Worm (Caenorhabditis elegans) whole organism, L1 larva: Measurements from ENCODE around the gene K11H3.5.

Source experiments
- aha-1 ChIP-seq: fragments of 150-350 bp; optimal IDR thresholded peaks from 2 replicates; lab custom pipeline; 2014; ENCODE audit warnings: missing biosample characterization, missing genetic modification characterization
- aly-2 ChIP-seq: fragments of 150-350 bp; optimal IDR thresholded peaks from 2 replicates; lab custom pipeline; 2014; ENCODE audit warnings: missing biosample characterization, missing genetic modification characterization
- ceh-63 ChIP-seq: fragments of 200-800 bp; sonication (Bioruptor generic); optimal IDR thresholded peaks from 2 replicates; lab custom pipeline; 2018; ENCODE audit warnings: mild to moderate bottlenecking, missing genetic modification characterization, missing compliant biosample characterization
- ceh-8 ChIP-seq: fragments of 200-800 bp; sonication (Bioruptor generic); optimal IDR thresholded peaks from 2 replicates; lab custom pipeline; 2018; ENCODE audit warnings: mild to moderate bottlenecking, missing genetic modification characterization, moderate library complexity, missing compliant biosample characterization
- ceh-82 ChIP-seq, 3 experiments: fragments of 150-350 bp in 1 of 3; sonication (generic microtip) in 2 of 3; optimal IDR thresholded peaks; 2 replicates each; lab custom pipeline; 2014 to 2017; ENCODE audit warnings: missing biosample characterization in 3 of 3, missing genetic modification characterization in 3 of 3
- ceh-90 ChIP-seq: sonication (generic microtip); optimal IDR thresholded peaks from 2 replicates; lab custom pipeline; 2016; ENCODE audit warnings: missing genetic modification characterization, missing compliant biosample characterization
- ces-1 ChIP-seq: fragments of 150-350 bp; optimal IDR thresholded peaks from 2 replicates; lab custom pipeline; 2014; ENCODE audit warnings: missing biosample characterization, missing genetic modification reagents, missing genetic modification characterization
- dpl-1 ChIP-seq, 3 experiments: fragments of 150-350 bp in 2 of 3; sonication (generic microtip) in 1 of 3; optimal IDR thresholded peaks; 2 replicates each; lab custom pipeline; 2014 to 2017; ENCODE audit warnings: missing biosample characterization in 3 of 3, missing genetic modification characterization in 3 of 3, missing genetic modification reagents in 3 of 3
- efl-1 ChIP-seq, 4 experiments: fragments of 150-350 bp; optimal IDR thresholded peaks in 3 of 4; peaks in 1 of 4; 1 replicate in 1 of 4; 2 replicates in 3 of 4; lab custom pipeline; 2014; ENCODE audit warnings: missing biosample characterization in 2 of 4, missing genetic modification characterization in 2 of 4, missing genetic modification reagents in 2 of 4
- efl-3 ChIP-seq: fragments of 200-800 bp; sonication (Bioruptor generic); optimal IDR thresholded peaks from 2 replicates; lab custom pipeline; 2018; ENCODE audit warnings: mild to moderate bottlenecking, missing genetic modification characterization, missing compliant biosample characterization
- egl-13 ChIP-seq: sonication (generic microtip); optimal IDR thresholded peaks from 2 replicates; lab custom pipeline; 2016; ENCODE audit warnings: missing genotype, missing genetic modification reagents, missing genetic modification characterization, missing compliant biosample characterization
- egl-27 ChIP-seq, 2 experiments: fragments of 150-350 bp in 1 of 2; sonication (generic microtip); optimal IDR thresholded peaks; 3 replicates each; lab custom pipeline; 2017 to 2018; ENCODE audit warnings: missing biosample characterization in 2 of 2, missing genetic modification characterization in 2 of 2, missing genetic modification reagents in 2 of 2
- elt-3 ChIP-seq, 6 experiments: fragments of 150-350 bp in 1 of 6; sonication (generic microtip); optimal IDR thresholded peaks; 2 replicates each; lab custom pipeline; 2017 to 2018; ENCODE audit warnings: missing biosample characterization in 6 of 6, missing genetic modification characterization in 6 of 6, inconsistent platforms in 1 of 6
- fkh-10 ChIP-seq: sonication (generic microtip); optimal IDR thresholded peaks from 2 replicates; lab custom pipeline; 2017; ENCODE audit warnings: missing biosample characterization, missing genetic modification reagents, missing genetic modification characterization
- fkh-4 ChIP-seq: sonication (generic microtip); optimal IDR thresholded peaks from 2 replicates; lab custom pipeline; 2016; ENCODE audit warnings: missing compliant biosample characterization, missing genetic modification characterization, borderline replicate concordance
- grh-1 ChIP-seq: fragments of 200-800 bp; sonication (Bioruptor generic); IDR thresholded peaks from 2 replicates; pipeline ENCODE4 v1.3.6; 2022; ENCODE audit warnings: missing genetic modification reagents, missing genetic modification characterization, missing compliant biosample characterization
- hlh-4 ChIP-seq: sonication (generic microtip); optimal IDR thresholded peaks from 2 replicates; lab custom pipeline; 2016; ENCODE audit warnings: mild to moderate bottlenecking, missing genetic modification characterization, missing compliant biosample characterization
- irx-1 ChIP-seq: sonication (generic microtip); optimal IDR thresholded peaks from 2 replicates; lab custom pipeline; 2016; ENCODE audit warnings: missing genetic modification characterization, missing compliant biosample characterization
- jun-1 ChIP-seq: fragments of 150-350 bp; optimal IDR thresholded peaks from 2 replicates; lab custom pipeline; 2014; ENCODE audit warnings: missing biosample characterization, missing genetic modification reagents, missing genetic modification characterization
- lin-13 ChIP-seq: fragments of 150-350 bp; optimal IDR thresholded peaks from 2 replicates; lab custom pipeline; 2014; ENCODE audit warnings: missing biosample characterization, missing genetic modification reagents, missing genetic modification characterization
- lin-14 ChIP-seq: fragments of 200-800 bp; sonication (Bioruptor generic); optimal IDR thresholded peaks from 2 replicates; lab custom pipeline; 2018; ENCODE audit warnings: mild to moderate bottlenecking, missing genetic modification characterization, moderate library complexity, missing compliant biosample characterization
- lin-15B ChIP-seq: fragments of 150-350 bp; sonication (generic microtip); optimal IDR thresholded peaks from 3 replicates; lab custom pipeline; 2014; ENCODE audit warnings: missing biosample characterization, missing genetic modification characterization
- lin-35 ChIP-seq, 2 experiments: fragments of 150-350 bp; optimal IDR thresholded peaks; 2 replicates each; lab custom pipeline; 2014; ENCODE audit warnings: missing biosample characterization in 2 of 2, missing genetic modification characterization in 2 of 2, missing genetic modification reagents in 2 of 2
- lsy-2 ChIP-seq, 2 experiments: fragments of 150-350 bp; optimal IDR thresholded peaks; 2 replicates each; lab custom pipeline; 2014; ENCODE audit warnings: missing biosample characterization in 2 of 2, missing genetic modification characterization in 2 of 2
- mab-9 ChIP-seq: fragments of 200-800 bp; sonication (Bioruptor generic); IDR thresholded peaks from 2 replicates; pipeline ENCODE4 v1.3.6; 2022; ENCODE audit warnings: missing genetic modification reagents, missing genetic modification characterization, missing compliant biosample characterization
- mef-2 ChIP-seq: fragments of 150-350 bp; optimal IDR thresholded peaks from 2 replicates; lab custom pipeline; 2014; ENCODE audit warnings: missing biosample characterization, missing genetic modification characterization
- mep-1 ChIP-seq: fragments of 150-350 bp; optimal IDR thresholded peaks from 2 replicates; lab custom pipeline; 2014; ENCODE audit warnings: missing biosample characterization, missing genetic modification characterization
- nhr-19 ChIP-seq: fragments of 200-800 bp; sonication (Bioruptor generic); conservative IDR thresholded peaks from 2 replicates; pipeline ENCODE4 v1.3.6; 2022; ENCODE audit warnings: missing genetic modification characterization, missing compliant biosample characterization
- nhr-20 ChIP-seq: sonication (generic microtip); optimal IDR thresholded peaks from 2 replicates; lab custom pipeline; 2016; ENCODE audit warnings: mild to moderate bottlenecking, missing genetic modification characterization, missing compliant biosample characterization
- nhr-237 ChIP-seq: fragments of 150-350 bp; optimal IDR thresholded peaks from 2 replicates; lab custom pipeline; 2014; ENCODE audit warnings: missing biosample characterization, missing genetic modification characterization
- nhr-28 ChIP-seq: fragments of 150-350 bp; optimal IDR thresholded peaks from 2 replicates; lab custom pipeline; 2014; ENCODE audit warnings: missing biosample characterization, missing genetic modification characterization
- nhr-47 ChIP-seq: sonication (generic microtip); optimal IDR thresholded peaks from 2 replicates; lab custom pipeline; 2016; ENCODE audit warnings: mild to moderate bottlenecking, missing genetic modification characterization, moderate library complexity, missing compliant biosample characterization
- nhr-71 ChIP-seq: sonication (generic microtip); optimal IDR thresholded peaks from 2 replicates; lab custom pipeline; 2016; ENCODE audit warnings: mild to moderate bottlenecking, missing genetic modification characterization, moderate library complexity, missing compliant biosample characterization
- nhr-77 ChIP-seq: fragments of 150-350 bp; optimal IDR thresholded peaks from 2 replicates; lab custom pipeline; 2014; ENCODE audit warnings: missing biosample characterization, missing genetic modification characterization
- nhr-85 ChIP-seq: sonication (generic microtip); peaks from one replicate; lab custom pipeline; 2016; ENCODE audit warnings: missing genetic modification characterization, inconsistent platforms, missing compliant biosample characterization
- pqm-1 ChIP-seq: sonication (generic microtip); optimal IDR thresholded peaks from 3 replicates; lab custom pipeline; 2017; ENCODE audit warnings: missing biosample characterization, missing genetic modification characterization
- rnt-1 ChIP-seq: sonication (generic microtip); optimal IDR thresholded peaks from 2 replicates; lab custom pipeline; 2016; ENCODE audit warnings: mild to moderate bottlenecking, missing genetic modification characterization, moderate library complexity, missing compliant biosample characterization
- skn-1 ChIP-seq: fragments of 150-350 bp; optimal IDR thresholded peaks from 2 replicates; lab custom pipeline; 2014; ENCODE audit warnings: missing biosample characterization, missing genetic modification characterization
- snu-23 ChIP-seq: sonication (generic microtip); optimal IDR thresholded peaks from 2 replicates; lab custom pipeline; 2016; ENCODE audit warnings: missing genetic modification characterization, missing compliant biosample characterization
- sptf-1 ChIP-seq: fragments of 150-350 bp; optimal IDR thresholded peaks from 2 replicates; lab custom pipeline; 2014; ENCODE audit warnings: missing biosample characterization, missing genetic modification characterization
- swsn-7 ChIP-seq: sonication (generic microtip); optimal IDR thresholded peaks from 2 replicates; lab custom pipeline; 2016; ENCODE audit warnings: missing genetic modification characterization, missing compliant biosample characterization
- tbx-2 ChIP-seq: sonication (generic microtip); optimal IDR thresholded peaks from 2 replicates; lab custom pipeline; 2016; ENCODE audit warnings: missing genetic modification characterization, missing compliant biosample characterization
- tlp-1 ChIP-seq: fragments of 150-350 bp; optimal IDR thresholded peaks from 2 replicates; lab custom pipeline; 2014; ENCODE audit warnings: missing biosample characterization, missing genetic modification characterization
- unc-130 ChIP-seq: fragments of 150-350 bp; optimal IDR thresholded peaks from 2 replicates; lab custom pipeline; 2017; ENCODE audit warnings: missing biosample characterization, missing genetic modification characterization, inconsistent platforms
- unc-30 ChIP-seq: sonication (generic microtip); optimal IDR thresholded peaks from 2 replicates; lab custom pipeline; 2017; ENCODE audit warnings: missing biosample characterization, missing genetic modification characterization
- unc-86 ChIP-seq: sonication (generic microtip); optimal IDR thresholded peaks from 2 replicates; lab custom pipeline; 2016; ENCODE audit warnings: missing genetic modification characterization, missing compliant biosample characterization
- vab-15 ChIP-seq: sonication (generic microtip); optimal IDR thresholded peaks from 2 replicates; lab custom pipeline; 2017; ENCODE audit warnings: missing genotype, mild to moderate bottlenecking, missing genetic modification characterization, missing compliant biosample characterization
- ztf-11 ChIP-seq, 2 experiments: sonication (generic microtip); optimal IDR thresholded peaks; 2 replicates each; lab custom pipeline; 2016 to 2017; ENCODE audit warnings: missing genetic modification characterization in 2 of 2, missing biosample characterization in 1 of 2, missing compliant biosample characterization in 1 of 2

K11H3.5 gene

ce11 chrIII:9846093-9846492, 2.5 kb downstream of the K11H3.5 start, which contains the start of gene K11H3.2:
Gene K11H3.2, plus strand, starts transcription at chrIII:9846393.
- no peak for TF ChIP-seq fkh-4 (tag; lab: Kevin White, UChicago)
- no peak for TF ChIP-seq lin-14 (GFP tag; lab: Kevin White, UChicago)
- no peak for TF ChIP-seq tlp-1 (tag; lab: Kevin White, UChicago)
- TF ChIP-seq unc-86 (tag; lab: Kevin White, UChicago): no peak
- TF ChIP-seq hlh-4 (tag; lab: Kevin White, UChicago): no peak
- no peak for TF ChIP-seq fkh-10 (GFP tag; lab: Kevin White, UChicago)
- TF ChIP-seq nhr-19 (GFP tag; lab: Robert Waterston, UW): no peak
- TF ChIP-seq grh-1 (GFP tag; lab: Robert Waterston, UW): no peak
- TF ChIP-seq elt-3 (tag; optimal IDR thresholded peaks at IDR 0.05; lab: Kevin White, UChicago): no peak
- no peak for TF ChIP-seq mab-9
- no peak for TF ChIP-seq ceh-8
- TF ChIP-seq aly-2 (tag; lab: Kevin White, UChicago): no peak
- no peak for TF ChIP-seq efl-1 (optimal IDR thresholded peaks at IDR 0.05; lab: Kevin White, UChicago)
- no peak for TF ChIP-seq efl-1 (GFP tag; optimal IDR thresholded peaks at IDR 0.05 in 1 of 2; lab: Kevin White, UChicago)
- TF ChIP-seq dpl-1 (GFP tag; optimal IDR thresholded peaks at IDR 0.05; lab: Kevin White, UChicago): no peak
- TF ChIP-seq lin-35 (GFP tag; optimal IDR thresholded peaks at IDR 0.05; lab: Kevin White, UChicago): no peak
- TF ChIP-seq egl-13 (tag; lab: Kevin White, UChicago): no peak
- no peak for TF ChIP-seq nhr-20
- TF ChIP-seq snu-23 (GFP tag; lab: Kevin White, UChicago): no peak

ce11 chrIII:9848083-9848482, 4.5 kb downstream of the K11H3.5 start, which contains the start of gene mrpl-36:
Gene mrpl-36, minus strand, starts transcription at chrIII:9848116.
- TF ChIP-seq egl-13 (tag; lab: Kevin White, UChicago) (no peak), swsn-7 (peak; percentile 4), mep-1 (peak; percentile 38), unc-86 (tag; lab: Kevin White, UChicago) (no peak), jun-1 (tag; lab: Kevin White, UChicago) (no peak), ceh-63 (GFP tag; lab: Kevin White, UChicago) (no peak), lsy-2 (tag; optimal IDR thresholded peaks at IDR 0.05; lab: Kevin White, UChicago) (peak; percentile 50 to 61), sptf-1 (tag; lab: Kevin White, UChicago) (no peak), hlh-4 (tag; lab: Kevin White, UChicago) (no peak), nhr-19 (GFP tag; lab: Robert Waterston, UW) (no peak), dpl-1 (GFP tag; optimal IDR thresholded peaks at IDR 0.05; lab: Kevin White, UChicago) (peak; percentile 33 to 64 (median 39)), ztf-11 (tag; optimal IDR thresholded peaks at IDR 0.05; lab: Kevin White, UChicago) (no peak), nhr-20 (peak; percentile 30), unc-30 (tag; lab: Kevin White, UChicago) (no peak), tlp-1 (tag; lab: Kevin White, UChicago) (no peak), nhr-237 (tag; lab: Kevin White, UChicago) (no peak), lin-15B (peak; percentile 9), nhr-28 (tag; lab: Kevin White, UChicago) (no peak), aha-1 (tag; lab: Kevin White, UChicago) (no peak), snu-23 (GFP tag; lab: Kevin White, UChicago) (peak; percentile 54), unc-130 (tag; lab: Kevin White, UChicago) (no peak), nhr-77 (tag; lab: Kevin White, UChicago) (no peak), pqm-1 (tag; lab: Kevin White, UChicago) (no peak), skn-1 (tag; lab: Kevin White, UChicago) (peak; percentile 40), nhr-47 (tag; lab: Kevin White, UChicago) (peak; percentile 17), mab-9 (no peak), lin-35 (GFP tag; optimal IDR thresholded peaks at IDR 0.05; lab: Kevin White, UChicago) (peak; percentile 52 to 61), rnt-1 (tag; lab: Kevin White, UChicago) (peak; percentile 36), ceh-90 (tag; lab: Kevin White, UChicago) (no peak), nhr-85 (tag; lab: Kevin White, UChicago) (no peak), irx-1 (tag; lab: Kevin White, UChicago) (no peak), egl-27 (tag; optimal IDR thresholded peaks at IDR 0.05; lab: Kevin White, UChicago) (no peak), nhr-71 (peak; percentile 46), lin-13 (GFP tag; lab: Kevin White, UChicago) (no peak), ces-1 (GFP tag; lab: Kevin White, UChicago) (no peak), lin-14 (GFP tag; lab: Kevin White, UChicago) (no peak), ceh-82 (tag; optimal IDR thresholded peaks at IDR 0.05; lab: Kevin White, UChicago) (peak in 1 of 3 experiments; percentile 36), efl-1 (optimal IDR thresholded peaks at IDR 0.05; lab: Kevin White, UChicago) (peak; percentile 52 to 67), efl-1 (GFP tag; optimal IDR thresholded peaks at IDR 0.05 in 1 of 2; lab: Kevin White, UChicago) (peak; percentile 45 to 94), vab-15 (tag; lab: Kevin White, UChicago) (no peak), efl-3 (no peak), tbx-2 (tag; lab: Kevin White, UChicago) (no peak), mef-2 (tag; lab: Kevin White, UChicago) (no peak)
